Fruit fly (Drosophila melanogaster) whole organism, embryonic: Measurements from ENCODE around the gene CG3909.

Experiments
- Atf6 ChIP-seq: fragments of 200-800 bp; sonication (Bioruptor generic); IDR thresholded peaks from 2 replicates; pipeline ENCODE4 v1.3.6; 2022; ENCODE audit warnings: missing biosample characterization, missing genetic modification characterization
- CG10274 ChIP-seq: fragments of 200-800 bp; sonication (Bioruptor generic); optimal IDR thresholded peaks from 3 replicates; lab custom pipeline; 2017; ENCODE audit warnings: missing biosample characterization, mild to moderate bottlenecking, missing genetic modification characterization
- CG10321 ChIP-seq: fragments of 200-800 bp; sonication (Bioruptor generic); IDR thresholded peaks from 2 replicates; pipeline ENCODE4 v1.3.6; 2022; ENCODE audit warnings: missing biosample characterization, missing genetic modification characterization
- CG10431 ChIP-seq: fragments of 200-800 bp; sonication (Bioruptor generic); optimal IDR thresholded peaks from 3 replicates; lab custom pipeline; 2018; ENCODE audit warnings: missing biosample characterization, mild to moderate bottlenecking, missing genetic modification characterization
- CG10959 ChIP-seq: fragments of 200-800 bp; sonication (Bioruptor generic); IDR thresholded peaks from 2 replicates; pipeline ENCODE4 v1.3.6; 2022; ENCODE audit warnings: missing biosample characterization, missing genetic modification characterization
- CG11723 ChIP-seq: fragments of 200-800 bp; sonication (Bioruptor generic); optimal IDR thresholded peaks from 2 replicates; lab custom pipeline; 2017; ENCODE audit warnings: missing biosample characterization, mild to moderate bottlenecking, missing genetic modification characterization
- CG12744 ChIP-seq: fragments of 200-800 bp; sonication (Bioruptor generic); optimal IDR thresholded peaks from 2 replicates; lab custom pipeline; 2016; ENCODE audit warnings: missing biosample characterization, missing genetic modification characterization
- CG12769 ChIP-seq: fragments of 200-800 bp; sonication (Bioruptor generic); optimal IDR thresholded peaks from 2 replicates; lab custom pipeline; 2019; ENCODE audit warnings: missing biosample characterization, mild to moderate bottlenecking, missing genetic modification characterization, moderate library complexity
- CG12942 ChIP-seq: fragments of 200-800 bp; sonication (Bioruptor generic); optimal IDR thresholded peaks from 3 replicates; lab custom pipeline; 2016; ENCODE audit warnings: missing biosample characterization, missing genetic modification characterization
- CG17359 ChIP-seq: fragments of 200-800 bp; sonication (Bioruptor generic); optimal IDR thresholded peaks from 3 replicates; lab custom pipeline; 2018; ENCODE audit warnings: missing biosample characterization, mild to moderate bottlenecking, missing genetic modification characterization, moderate library complexity
- CG17829 ChIP-seq: fragments of 200-800 bp; optimal IDR thresholded peaks from 2 replicates; lab custom pipeline; 2019; ENCODE audit warnings: missing biosample characterization, mild to moderate bottlenecking, missing genetic modification characterization, moderate library complexity
- CG17912 ChIP-seq: fragments of 200-800 bp; sonication (Bioruptor generic); optimal IDR thresholded peaks from 2 replicates; lab custom pipeline; 2018; ENCODE audit warnings: missing biosample characterization, mild to moderate bottlenecking, missing genetic modification characterization
- CG3065 ChIP-seq: fragments of 200-800 bp; sonication (Bioruptor generic); optimal IDR thresholded peaks from 2 replicates; lab custom pipeline; 2016; ENCODE audit warnings: missing biosample characterization, missing genetic modification characterization
- CG32532 ChIP-seq: fragments of 200-800 bp; sonication (Bioruptor generic); IDR thresholded peaks from 2 replicates; pipeline ENCODE4 v1.3.6; 2022; ENCODE audit warnings: missing biosample characterization, missing genetic modification characterization
- CG6791 ChIP-seq: fragments of 200-800 bp; sonication (Bioruptor generic); IDR thresholded peaks from 3 replicates; pipeline ENCODE4 v1.3.6; 2022; ENCODE audit warnings: missing biosample characterization, missing genetic modification characterization; ENCODE audit not compliant: partially characterized antibody
- CG7987 ChIP-seq: fragments of 200-800 bp; sonication (Bioruptor generic); optimal IDR thresholded peaks from 2 replicates; lab custom pipeline; 2018; ENCODE audit warnings: missing biosample characterization, mild to moderate bottlenecking, missing genetic modification characterization, moderate library complexity
- CG8765 ChIP-seq: fragments of 200-800 bp; sonication (Bioruptor generic); IDR thresholded peaks from 2 replicates; pipeline ENCODE4 v1.3.6; 2022; ENCODE audit warnings: missing biosample characterization, missing genetic modification characterization
- Dip2 ChIP-seq: fragments of 200-800 bp; sonication (Bioruptor generic); IDR thresholded peaks from 2 replicates; pipeline ENCODE4 v1.3.6; 2022; ENCODE audit warnings: missing biosample characterization, missing genetic modification characterization
- Dp ChIP-seq: fragments of 200-800 bp; sonication (Bioruptor generic); optimal IDR thresholded peaks from 2 replicates; lab custom pipeline; 2018; ENCODE audit warnings: missing biosample characterization, mild to moderate bottlenecking, missing genetic modification characterization, moderate library complexity
- Drgx ChIP-seq: fragments of 200-800 bp; sonication (Bioruptor generic); IDR thresholded peaks from 2 replicates; pipeline ENCODE4 v1.3.6; 2022; ENCODE audit warnings: missing biosample characterization, missing genetic modification characterization
- HmgZ ChIP-seq: fragments of 200-800 bp; sonication (Bioruptor generic); optimal IDR thresholded peaks from 2 replicates; lab custom pipeline; 2018; ENCODE audit warnings: missing biosample characterization, mild to moderate bottlenecking, missing genetic modification characterization
- Hmr ChIP-seq: fragments of 200-800 bp; sonication (Bioruptor generic); optimal IDR thresholded peaks from 3 replicates; lab custom pipeline; 2017; ENCODE audit warnings: mild to moderate bottlenecking, missing biosample characterization, missing genetic modification reagents, missing genetic modification characterization
- Mes4 ChIP-seq: fragments of 200-800 bp; sonication (Bioruptor generic); optimal IDR thresholded peaks from 2 replicates; lab custom pipeline; 2016; ENCODE audit warnings: missing biosample characterization, missing genetic modification characterization
- Mrtf ChIP-seq: fragments of 200-800 bp; sonication (Bioruptor generic); IDR thresholded peaks from 3 replicates; pipeline ENCODE4 v1.3.6; 2022; ENCODE audit warnings: missing biosample characterization, missing genetic modification characterization
- Myb ChIP-seq: fragments of 200-800 bp; sonication (Bioruptor generic); optimal IDR thresholded peaks from 2 replicates; lab custom pipeline; 2016; ENCODE audit warnings: missing biosample characterization, missing genetic modification characterization
- Nf-YA ChIP-seq: fragments of 200-800 bp; sonication (Bioruptor generic); IDR thresholded peaks from 2 replicates; pipeline ENCODE4 v1.3.6; 2022; ENCODE audit warnings: missing biosample characterization, missing genetic modification characterization
- Oaz ChIP-seq: fragments of 200-800 bp; sonication (Bioruptor generic); IDR thresholded peaks from 2 replicates; pipeline ENCODE4 v1.3.6; 2022; ENCODE audit warnings: missing biosample characterization, missing genetic modification characterization
- Ptx1 ChIP-seq: fragments of 200-800 bp; sonication (Bioruptor generic); IDR thresholded peaks from 2 replicates; pipeline ENCODE4 v1.3.6; 2022; ENCODE audit warnings: missing biosample characterization, missing genetic modification characterization
- Rfx ChIP-seq: fragments of 200-800 bp; sonication (Bioruptor generic); IDR thresholded peaks from 2 replicates; pipeline ENCODE4 v1.3.6; 2022; ENCODE audit warnings: missing biosample characterization, missing genetic modification characterization
- Vsx1 ChIP-seq: fragments of 200-800 bp; sonication (Bioruptor generic); optimal IDR thresholded peaks from 2 replicates; lab custom pipeline; 2017; ENCODE audit warnings: missing biosample characterization, mild to moderate bottlenecking, missing genetic modification characterization, missing genetic modification reagents
- ara ChIP-seq: fragments of 200-800 bp; sonication (Bioruptor generic); IDR thresholded peaks from 2 replicates; pipeline ENCODE4 v1.3.6; 2022; ENCODE audit warnings: missing biosample characterization, missing genetic modification characterization
- bbx ChIP-seq: fragments of 200-800 bp; sonication (Bioruptor generic); IDR thresholded peaks from 2 replicates; pipeline ENCODE4 v1.3.6; 2022; ENCODE audit warnings: missing biosample characterization, missing genetic modification characterization; ENCODE audit not compliant: partially characterized antibody
- caup ChIP-seq: fragments of 200-800 bp; sonication (Bioruptor generic); optimal IDR thresholded peaks from 3 replicates; lab custom pipeline; 2017; ENCODE audit warnings: missing biosample characterization, mild to moderate bottlenecking, missing genetic modification characterization, moderate library complexity; ENCODE audit not compliant: severe bottlenecking
- chinmo ChIP-seq: fragments of 200-800 bp; sonication (Bioruptor generic); IDR thresholded peaks from 4 replicates; pipeline ENCODE4 v1.3.6; 2022; ENCODE audit warnings: missing biosample characterization, missing genetic modification characterization; ENCODE audit not compliant: partially characterized antibody
- cwo ChIP-seq: fragments of 200-800 bp; sonication (Bioruptor generic); optimal IDR thresholded peaks from 3 replicates; lab custom pipeline; 2017; ENCODE audit warnings: missing biosample characterization, missing genetic modification characterization, mild to moderate bottlenecking, moderate library complexity, missing genetic modification reagents
- gem ChIP-seq: fragments of 200-800 bp; sonication (Bioruptor generic); optimal IDR thresholded peaks from 2 replicates; lab custom pipeline; 2019; ENCODE audit warnings: missing biosample characterization, mild to moderate bottlenecking, missing genetic modification characterization, moderate library complexity
- gfzf ChIP-seq: fragments of 200-800 bp; sonication (Bioruptor generic); optimal IDR thresholded peaks from 2 replicates; lab custom pipeline; 2016; ENCODE audit warnings: missing biosample characterization, mild to moderate bottlenecking, missing genetic modification characterization, moderate library complexity
- grn ChIP-seq: fragments of 200-800 bp; sonication (Bioruptor generic); optimal IDR thresholded peaks from 3 replicates; lab custom pipeline; 2017; ENCODE audit warnings: missing biosample characterization, missing genetic modification characterization
- gsb ChIP-seq: fragments of 200-800 bp; sonication (Bioruptor generic); IDR thresholded peaks from 2 replicates; pipeline ENCODE4 v1.3.6; 2022; ENCODE audit warnings: missing biosample characterization, missing genetic modification characterization
- hb ChIP-seq: fragments of 200-800 bp; sonication (Bioruptor generic); IDR thresholded peaks from 3 replicates; pipeline ENCODE4 v1.3.6; 2022; ENCODE audit warnings: missing biosample characterization, missing genetic modification characterization; ENCODE audit not compliant: partially characterized antibody
- kni ChIP-seq: fragments of 200-800 bp; sonication (Bioruptor generic); optimal IDR thresholded peaks from 3 replicates; lab custom pipeline; 2017; ENCODE audit warnings: mild to moderate bottlenecking, missing biosample characterization, missing genetic modification reagents, missing genetic modification characterization
- mirr ChIP-seq: fragments of 200-800 bp; sonication (Bioruptor generic); optimal IDR thresholded peaks from 3 replicates; lab custom pipeline; 2018; ENCODE audit warnings: missing biosample characterization, mild to moderate bottlenecking, missing genetic modification characterization
- onecut ChIP-seq: fragments of 200-800 bp; sonication (Bioruptor generic); IDR thresholded peaks from 2 replicates; pipeline ENCODE4 v1.3.6; 2022; ENCODE audit warnings: missing biosample characterization, missing genetic modification characterization
- pita ChIP-seq: fragments of 200-800 bp; sonication (Bioruptor generic); optimal IDR thresholded peaks from 2 replicates; lab custom pipeline; 2017; ENCODE audit warnings: missing biosample characterization, mild to moderate bottlenecking, missing genetic modification characterization
- pzg ChIP-seq: fragments of 200-800 bp; sonication (Bioruptor generic); optimal IDR thresholded peaks from 3 replicates; lab custom pipeline; 2018; ENCODE audit warnings: missing biosample characterization, mild to moderate bottlenecking, missing genetic modification characterization, moderate library complexity
- rib ChIP-seq: fragments of 200-800 bp; sonication (Bioruptor generic); IDR thresholded peaks from 2 replicates; pipeline ENCODE4 v1.3.6; 2022; ENCODE audit warnings: missing biosample characterization, missing genetic modification characterization
- slbo ChIP-seq: fragments of 200-800 bp; sonication (Bioruptor generic); IDR thresholded peaks from 2 replicates; pipeline ENCODE4 v1.3.6; 2022; ENCODE audit warnings: missing biosample characterization, missing genetic modification characterization
- stwl ChIP-seq: fragments of 200-800 bp; sonication (Bioruptor generic); optimal IDR thresholded peaks from 3 replicates; lab custom pipeline; 2018; ENCODE audit warnings: missing biosample characterization, mild to moderate bottlenecking, missing genetic modification characterization, moderate library complexity
- tio ChIP-seq: fragments of 200-800 bp; sonication (Bioruptor generic); optimal IDR thresholded peaks from 2 replicates; lab custom pipeline; 2017; ENCODE audit warnings: missing biosample characterization, missing genetic modification characterization, inconsistent platforms
- trem ChIP-seq: fragments of 200-800 bp; optimal IDR thresholded peaks from 3 replicates; lab custom pipeline; 2019; ENCODE audit warnings: missing biosample characterization, mild to moderate bottlenecking, missing genetic modification characterization, moderate library complexity
- zfh2 ChIP-seq: fragments of 200-800 bp; sonication (Bioruptor generic); optimal IDR thresholded peaks from 2 replicates; lab custom pipeline; 2016; ENCODE audit warnings: missing biosample characterization, missing genetic modification characterization

CG3909 gene

dm6 chr3R:10076665-10077064 is 33.6 kb downstream of the CG3909 start (continued):
- TF ChIP-seq CG10959 (GFP tag; lab: Robert Waterston, UW) (no peak), Atf6 (no peak), CG12942 (GFP tag; lab: Kevin White, UChicago) (no peak), zfh2 (GFP tag; lab: Kevin White, UChicago) (no peak), CG17829 (tag; lab: Kevin White, UChicago) (no peak), stwl (tag; lab: Kevin White, UChicago) (no peak), Dp (peak; percentile 26), CG11723 (GFP tag; lab: Kevin White, UChicago) (no peak), slbo (GFP tag; lab: Robert Waterston, UW) (no peak), gfzf (GFP tag; lab: Kevin White, UChicago) (no peak), CG17359 (no peak), tio (no peak), pita (GFP tag; lab: Kevin White, UChicago) (no peak), CG17912 (GFP tag; lab: Kevin White, UChicago) (no peak), CG10274 (no peak), bbx (GFP tag; lab: Robert Waterston, UW) (no peak), Myb (GFP tag; lab: Kevin White, UChicago) (peak; percentile 95), rib (GFP tag; lab: Robert Waterston, UW) (no peak), ara (GFP tag; lab: Robert Waterston, UW) (no peak), Nf-YA (GFP tag; lab: Robert Waterston, UW) (no peak), cwo (GFP tag; lab: Kevin White, UChicago) (no peak), kni (GFP tag; lab: Kevin White, UChicago) (no peak), grn (peak; percentile 33), Dip2 (peak; percentile 89), CG32532 (peak; percentile 27; the same call in 1 of the 2 replicates), Vsx1 (GFP tag; lab: Kevin White, UChicago) (no peak), mirr (GFP tag; lab: Kevin White, UChicago) (no peak), hb (GFP tag; lab: Robert Waterston, UW) (no peak), CG7987 (no peak), CG3065 (GFP tag; lab: Kevin White, UChicago) (no peak), CG10431 (no peak), gem (tag; lab: Kevin White, UChicago) (no peak), Drgx (GFP tag; lab: Robert Waterston, UW) (no peak), CG8765 (no peak), Hmr (GFP tag; lab: Kevin White, UChicago) (peak; percentile 37), CG12769 (tag; lab: Kevin White, UChicago) (peak; percentile 97), CG6791 (no peak), Oaz (GFP tag; lab: Robert Waterston, UW) (no peak), caup (GFP tag; lab: Kevin White, UChicago) (no peak), Mrtf (GFP tag; lab: Robert Waterston, UW) (no peak), gsb (GFP tag; lab: Robert Waterston, UW) (no peak), HmgZ (tag; lab: Kevin White, UChicago) (peak; percentile 28), chinmo (GFP tag; lab: Robert Waterston, UW) (0 out of 4 replicates have a peak, but pooled peaks have one; percentile 14), Rfx (GFP tag; lab: Robert Waterston, UW) (peak; percentile 40; the same call in 1 of the 2 replicates), onecut (GFP tag; lab: Robert Waterston, UW) (peak; percentile 17; the same call in 1 of the 2 replicates), CG12744 (no peak), pzg (GFP tag; lab: Kevin White, UChicago) (peak; percentile 29), Mes4 (no peak), Ptx1 (no peak), CG10321 (GFP tag; lab: Robert Waterston, UW) (no peak), trem (tag; lab: Kevin White, UChicago) (peak; percentile 95)
